Worm (Caenorhabditis elegans): Measurements from ENCODE around the gene uroc-1.

ce11 chrIV:16494007-16494406 is 48.5 kb downstream of the uroc-1 start:
- TF ChIP-seq lin-39 (tag; optimal IDR thresholded peaks at IDR 0.05) (no peak), ama-1 (optimal IDR thresholded peaks at IDR 0.05) (no peak), skn-1 (tag; optimal IDR thresholded peaks at IDR 0.05) (no peak), unc-130 (tag; optimal IDR thresholded peaks at IDR 0.05) (no peak), ztf-4 (tag; optimal IDR thresholded peaks at IDR 0.05) (no peak), zag-1 (tag; optimal IDR thresholded peaks at IDR 0.05) (no peak)
